Fruit fly (Drosophila melanogaster) whole organism, wandering third instar larva: Measurements from ENCODE around the gene dac.

Source experiments
- CG9705 ChIP-seq: fragments of 200-800 bp; sonication (Bioruptor generic); optimal IDR thresholded peaks from 2 replicates; lab custom pipeline; 2018; ENCODE audit warnings: missing biosample characterization, mild to moderate bottlenecking, missing genetic modification characterization
- CrebA ChIP-seq: fragments of 200-800 bp; sonication (Bioruptor generic); optimal IDR thresholded peaks from 2 replicates; lab custom pipeline; 2016; ENCODE audit warnings: missing biosample characterization, mild to moderate bottlenecking, missing genetic modification characterization, borderline replicate concordance
- Dfd ChIP-seq: fragments of >200 bp; optimal IDR thresholded peaks from 2 replicates; lab custom pipeline; 2017; ENCODE audit warnings: missing biosample characterization, missing genetic modification characterization
- Dif ChIP-seq: fragments of 200-275, 200-300 bp; sonication (Bioruptor generic); optimal IDR thresholded peaks from 2 replicates; lab custom pipeline; 2018; ENCODE audit warnings: missing biosample characterization, missing genetic modification characterization; ENCODE audit not compliant: partially characterized antibody
- HLH106 ChIP-seq: fragments of 200-800 bp; optimal IDR thresholded peaks from 3 replicates; lab custom pipeline; 2019; ENCODE audit warnings: missing biosample characterization, mild to moderate bottlenecking, missing genetic modification characterization, moderate library complexity
- Hnf4 ChIP-seq: fragments of 200-800 bp; sonication (Bioruptor generic); optimal IDR thresholded peaks from 2 replicates; lab custom pipeline; 2016; ENCODE audit warnings: missing biosample characterization, mild to moderate bottlenecking, missing genetic modification characterization
- Jra ChIP-seq: sonication (Bioruptor generic); optimal IDR thresholded peaks from 2 replicates; lab custom pipeline; 2016; ENCODE audit warnings: missing biosample characterization, missing genetic modification characterization
- Mio ChIP-seq: sonication (Bioruptor generic); optimal IDR thresholded peaks from 2 replicates; lab custom pipeline; 2016; ENCODE audit warnings: missing biosample characterization, missing genetic modification characterization
- Myc ChIP-seq: fragments of >200 bp; optimal IDR thresholded peaks from 2 replicates; lab custom pipeline; 2017
- OdsH ChIP-seq: fragments of 200-800 bp; sonication (Bioruptor generic); optimal IDR thresholded peaks from 2 replicates; lab custom pipeline; 2016; ENCODE audit warnings: missing biosample characterization, mild to moderate bottlenecking, missing genetic modification characterization
- Rel ChIP-seq, 2 experiments: fragments of 200-800 bp; sonication (Bioruptor generic) in 1 of 2; optimal IDR thresholded peaks; 2 replicates in 1 of 2; 3 replicates in 1 of 2; lab custom pipeline; 2016 to 2019; ENCODE audit warnings: mild to moderate bottlenecking in 2 of 2, missing biosample characterization in 2 of 2, missing genetic modification characterization in 2 of 2, moderate library complexity in 1 of 2
- Sp1 ChIP-seq: fragments of 200-800 bp; sonication (Bioruptor generic); optimal IDR thresholded peaks from 3 replicates; lab custom pipeline; 2019; ENCODE audit warnings: missing biosample characterization, mild to moderate bottlenecking, missing genetic modification characterization, moderate library complexity
- br ChIP-seq: fragments of 200-800 bp; sonication (Bioruptor generic); optimal IDR thresholded peaks from 2 replicates; lab custom pipeline; 2016; ENCODE audit warnings: missing biosample characterization, missing genetic modification characterization
- brk ChIP-seq: fragments of 200-800 bp; sonication (Bioruptor generic); optimal IDR thresholded peaks from 2 replicates; lab custom pipeline; 2016; ENCODE audit warnings: missing biosample characterization, mild to moderate bottlenecking, missing genetic modification characterization
- dl ChIP-seq, 2 experiments: fragments of 175-275, 200-275 bp in 1 of 2; fragments of 200-275 bp in 1 of 2; sonication (Bioruptor generic); optimal IDR thresholded peaks; lab custom pipeline; 2018; ENCODE audit warnings: mild to moderate bottlenecking in 2 of 2, missing biosample characterization in 2 of 2, missing genetic modification characterization in 2 of 2, moderate library complexity in 2 of 2; ENCODE audit not compliant: partially characterized antibody in 2 of 2, insufficient read depth in 1 of 2
- dmrt93B ChIP-seq: fragments of 200-800 bp; sonication (Bioruptor generic); optimal IDR thresholded peaks from 2 replicates; lab custom pipeline; 2018; ENCODE audit warnings: missing biosample characterization, mild to moderate bottlenecking, missing genetic modification characterization
- ey ChIP-seq: fragments of 200-800 bp; sonication (Bioruptor generic); optimal IDR thresholded peaks from 2 replicates; lab custom pipeline; 2016; ENCODE audit warnings: missing biosample characterization, missing genetic modification characterization
- foxo ChIP-seq, 2 experiments: fragments of 200-800 bp; sonication (Bioruptor generic); optimal IDR thresholded peaks; 2 replicates in 1 of 2; 3 replicates in 1 of 2; lab custom pipeline; 2016 to 2017; ENCODE audit warnings: missing biosample characterization in 2 of 2, missing genetic modification characterization in 2 of 2
- h ChIP-seq: fragments of 200-800 bp; sonication (Bioruptor generic); optimal IDR thresholded peaks from 3 replicates; lab custom pipeline; 2016; ENCODE audit warnings: missing biosample characterization, mild to moderate bottlenecking, missing genetic modification characterization
- lola ChIP-seq: fragments of >200 bp; optimal IDR thresholded peaks from 2 replicates; lab custom pipeline; 2017; ENCODE audit warnings: missing biosample characterization, missing genetic modification characterization
- pan ChIP-seq: fragments of >200 bp; optimal IDR thresholded peaks from 2 replicates; lab custom pipeline; 2017
- psq ChIP-seq: fragments of 200-800 bp; sonication (Bioruptor generic); optimal IDR thresholded peaks from 3 replicates; lab custom pipeline; 2017; ENCODE audit warnings: missing biosample characterization, mild to moderate bottlenecking, missing genetic modification characterization, moderate library complexity
- rgr ChIP-seq: fragments of 200-800 bp; sonication (Bioruptor generic); optimal IDR thresholded peaks from 3 replicates; lab custom pipeline; 2016; ENCODE audit warnings: missing biosample characterization, mild to moderate bottlenecking, missing genetic modification characterization
- sage ChIP-seq: fragments of 200-800 bp; sonication (Bioruptor generic); optimal IDR thresholded peaks from 2 replicates; lab custom pipeline; 2016; ENCODE audit warnings: missing biosample characterization, mild to moderate bottlenecking, missing genetic modification characterization
- usp ChIP-seq: fragments of >200 bp; optimal IDR thresholded peaks from 2 replicates; lab custom pipeline; 2017; ENCODE audit warnings: missing biosample characterization, missing genetic modification characterization
- woc ChIP-seq: sonication (Bioruptor generic); optimal IDR thresholded peaks from 2 replicates; lab custom pipeline; 2016; ENCODE audit warnings: missing biosample characterization, mild to moderate bottlenecking, missing genetic modification characterization

Gene dac

DNA sequence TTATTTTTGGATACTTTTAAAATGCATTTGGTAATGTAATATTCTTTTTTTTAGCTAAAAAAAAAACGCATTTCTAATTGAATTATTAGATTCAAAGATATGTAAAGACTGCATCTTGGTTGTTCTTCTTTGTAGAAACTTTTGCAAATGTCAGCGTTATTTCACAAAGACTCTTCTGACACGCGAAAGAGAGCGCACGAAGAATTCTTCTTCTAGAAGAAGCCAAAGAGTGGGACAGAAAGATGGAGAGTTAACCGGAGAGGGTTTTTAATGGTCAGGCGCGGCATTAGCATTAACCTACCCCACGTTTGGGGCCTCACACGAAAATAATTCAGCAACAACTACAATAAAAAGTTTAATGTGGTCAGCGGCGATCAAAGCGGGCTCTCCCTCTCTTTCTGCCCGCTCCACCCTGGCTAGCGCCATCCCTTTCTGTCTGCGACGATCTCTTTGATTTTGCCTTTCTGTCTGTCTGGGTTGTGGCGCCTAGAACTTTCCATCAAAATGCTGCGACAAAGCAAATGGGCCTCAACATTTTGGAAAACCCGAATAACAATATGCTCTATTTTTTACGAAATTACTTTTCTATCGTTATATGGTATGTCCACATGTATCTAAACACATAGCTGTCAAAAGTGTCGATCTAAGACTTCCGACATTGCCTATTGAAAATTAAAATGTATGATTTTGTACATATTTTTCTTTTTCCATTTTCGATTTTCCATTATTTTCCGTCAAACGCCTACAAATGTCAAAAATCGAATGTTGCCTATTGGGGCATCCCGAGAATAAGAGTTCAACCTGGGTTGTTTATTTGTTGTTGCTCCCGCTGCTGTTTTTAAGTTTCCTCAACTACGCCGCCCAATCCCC, 34.9 kb upstream of the dac start:
- TF ChIP-seq usp (GFP tag; lab: Kevin White, UChicago): no peak
- no peak for TF ChIP-seq Sp1 (GFP tag; lab: Kevin White, UChicago)
- TF ChIP-seq CG9705: no peak
- TF ChIP-seq Mio (GFP tag; lab: Kevin White, UChicago): no peak
- peak in 1 of 2 experiments; percentile 63 for TF ChIP-seq dl (GFP tag; optimal IDR thresholded peaks at IDR 0.05; lab: Kevin White, UChicago; ENCODE audit: insufficient read depth in 1 of 2, partially characterized antibody in 2 of 2)
- no peak for TF ChIP-seq Rel (GFP tag; optimal IDR thresholded peaks at IDR 0.05; lab: Kevin White, UChicago)
- peak; percentile 14 for TF ChIP-seq Rel (tag; optimal IDR thresholded peaks at IDR 0.05; lab: Kevin White, UChicago)
- no peak for TF ChIP-seq sage (GFP tag; lab: Kevin White, UChicago)
- TF ChIP-seq Jra (GFP tag; lab: Kevin White, UChicago): no peak
- TF ChIP-seq Dif: peak; percentile 54
- no peak for TF ChIP-seq pan (lab: Kevin White, UChicago)

DNA sequence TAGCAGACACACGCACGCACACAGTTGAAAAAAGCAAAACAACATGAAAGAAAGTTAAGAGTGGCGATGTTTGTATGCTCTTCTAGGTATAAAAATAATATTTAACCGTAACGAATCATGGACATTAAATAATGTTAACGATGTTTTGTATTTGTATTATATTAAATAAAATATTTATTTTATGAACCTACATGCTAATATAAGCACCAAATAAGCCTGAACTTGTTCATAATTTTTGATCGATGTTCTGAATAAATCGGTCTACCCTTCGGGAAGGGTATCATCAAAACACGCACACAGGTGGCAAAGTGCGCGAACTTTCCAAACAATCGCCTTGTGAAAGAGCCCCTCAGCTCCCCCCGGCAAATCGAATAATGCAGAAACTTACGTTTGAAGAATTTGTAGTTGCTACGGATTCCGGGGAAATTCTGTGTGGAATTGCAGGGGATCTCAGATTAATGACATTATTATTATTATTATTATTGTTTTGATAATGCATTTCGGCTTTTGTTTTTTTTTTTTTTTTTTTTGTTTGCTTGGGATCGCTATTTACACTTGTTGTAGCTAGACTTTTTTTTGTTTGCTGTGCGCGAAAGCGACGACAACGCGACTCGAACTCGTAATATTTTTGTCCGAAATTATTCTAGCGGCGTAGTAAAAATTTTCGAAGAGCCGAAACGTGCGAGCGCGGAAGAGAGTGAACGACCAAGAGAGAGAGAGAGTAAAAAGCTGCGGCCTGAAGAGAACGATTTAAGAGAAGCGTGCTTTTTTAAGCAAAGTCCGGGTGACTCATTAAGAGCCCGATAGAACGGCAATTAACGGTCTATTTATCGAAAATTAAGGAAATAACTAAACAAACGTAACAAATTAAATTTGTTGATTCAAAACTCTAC, 34.0 kb upstream of the dac start:
- TF ChIP-seq ey (GFP tag; lab: Kevin White, UChicago): no peak
- peak; percentile 63 for TF ChIP-seq Dif
- TF ChIP-seq Hnf4: peak; percentile 14
- peak; percentile 55 for TF ChIP-seq brk (GFP tag; lab: Kevin White, UChicago)
- TF ChIP-seq woc (GFP tag; lab: Kevin White, UChicago): peak; percentile 24
- TF ChIP-seq psq: no peak
- TF ChIP-seq HLH106: peak; percentile 64
- peak; percentile 28 for TF ChIP-seq OdsH (GFP tag; lab: Kevin White, UChicago)
- TF ChIP-seq Dfd (GFP tag; lab: Kevin White, UChicago): no peak
- no peak for TF ChIP-seq usp (GFP tag; lab: Kevin White, UChicago)
- TF ChIP-seq h (GFP tag; lab: Kevin White, UChicago): peak; percentile 27
- peak in 1 of 2 experiments; percentile 13 for TF ChIP-seq foxo (GFP tag; optimal IDR thresholded peaks at IDR 0.05; lab: Kevin White, UChicago)
- TF ChIP-seq lola (GFP tag; lab: Kevin White, UChicago): no peak
- TF ChIP-seq Sp1 (GFP tag; lab: Kevin White, UChicago): no peak
- TF ChIP-seq dmrt93B (GFP tag; lab: Kevin White, UChicago): peak; percentile 23
- peak; percentile 18 for TF ChIP-seq rgr (GFP tag; lab: Kevin White, UChicago)
- peak; percentile 9 to 27 for TF ChIP-seq dl (GFP tag; optimal IDR thresholded peaks at IDR 0.05; lab: Kevin White, UChicago; ENCODE audit: insufficient read depth in 1 of 2, partially characterized antibody in 2 of 2)

DNA sequence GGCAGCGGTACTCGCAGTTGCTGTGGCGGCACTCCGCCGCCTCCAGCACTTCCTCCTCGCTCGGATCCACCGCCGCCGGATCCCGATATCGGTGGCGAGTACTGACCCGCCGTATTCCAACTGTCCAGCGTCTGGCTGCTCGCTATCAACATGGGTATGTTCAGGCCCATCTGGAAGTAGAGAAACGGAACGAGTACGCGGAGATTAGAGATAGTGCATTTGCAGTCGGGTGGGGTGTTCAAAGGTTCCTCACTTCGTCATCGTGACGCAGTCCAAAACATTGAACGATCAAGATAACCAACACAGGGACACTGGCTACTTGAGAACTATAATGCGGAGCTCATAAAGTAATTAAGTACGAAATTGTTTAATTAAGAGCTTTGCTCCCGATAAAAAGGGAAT, 25.5 kb upstream of the dac start:
- TF ChIP-seq Mio (GFP tag; lab: Kevin White, UChicago) (no peak), Hnf4 (no peak), CrebA (GFP tag; lab: Kevin White, UChicago) (no peak), CG9705 (no peak), woc (GFP tag; lab: Kevin White, UChicago) (no peak), rgr (GFP tag; lab: Kevin White, UChicago) (no peak), brk (GFP tag; lab: Kevin White, UChicago) (no peak)

DNA sequence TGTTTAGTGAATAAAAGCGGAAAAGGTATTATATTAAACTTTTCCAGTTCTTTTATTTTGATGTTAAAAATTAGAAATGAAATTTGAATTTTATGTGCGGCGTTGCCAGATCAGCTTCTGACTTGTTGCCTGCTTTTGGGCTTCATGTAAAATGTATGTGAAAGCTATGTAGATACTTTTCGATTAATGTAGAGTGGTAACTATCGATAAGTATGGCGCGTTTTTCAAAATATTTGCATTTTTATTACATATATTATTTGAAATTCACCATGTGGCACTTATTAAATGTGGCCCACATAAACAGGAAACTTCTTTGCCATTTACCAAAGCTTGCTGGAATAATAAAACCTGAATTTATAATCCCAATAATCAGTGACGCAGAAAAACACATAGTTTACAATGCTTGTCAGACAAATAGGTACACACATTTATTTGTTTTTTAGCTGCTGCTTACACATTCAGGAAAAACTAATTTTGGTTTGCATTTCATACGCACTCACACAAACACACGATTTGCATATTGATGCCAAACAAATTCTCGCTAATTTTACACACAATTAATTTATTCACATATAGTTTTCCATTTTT, 22.0 kb upstream of the dac start:
- TF ChIP-seq Myc (peak; percentile 59), h (GFP tag; lab: Kevin White, UChicago) (no peak), br (GFP tag; lab: Kevin White, UChicago) (no peak), Rel (GFP tag; optimal IDR thresholded peaks at IDR 0.05; lab: Kevin White, UChicago) (no peak), Rel (tag; optimal IDR thresholded peaks at IDR 0.05; lab: Kevin White, UChicago) (peak; percentile 13), pan (lab: Kevin White, UChicago) (no peak), dmrt93B (GFP tag; lab: Kevin White, UChicago) (no peak), Hnf4 (no peak)
